Worm (Caenorhabditis elegans): ENCODE measurements around the gene F36H1.11.
A peak's percentile ranks its signal among the peaks of the same experiment; 100 is the strongest.

F36H1.11 gene

ce11 chrIV:11036222-11036621, 12.7 kb upstream of the F36H1.11 start, which contains the start of gene fkb-1 (continued):
- TF ChIP-seq nhr-76 (tag; optimal IDR thresholded peaks at IDR 0.05), result no peak
- TF ChIP-seq dmd-8 (GFP tag; IDR thresholded peaks at IDR 0.05), result no peak
- TF ChIP-seq nhr-25 (tag; optimal IDR thresholded peaks at IDR 0.05; ENCODE audit: borderline replicate concordance, insufficient read depth), result no peak
- TF ChIP-seq hlh-11 (tag; optimal IDR thresholded peaks at IDR 0.05), result peak; percentile 65
- TF ChIP-seq rbr-2 (tag; optimal IDR thresholded peaks at IDR 0.05), result peak; percentile 66
- no peak for TF ChIP-seq nhr-77 (tag; optimal IDR thresholded peaks at IDR 0.05)
- no peak for TF ChIP-seq T26A8.4 (GFP tag; IDR thresholded peaks at IDR 0.05)
- no peak for TF ChIP-seq saeg-2 (GFP tag; IDR thresholded peaks at IDR 0.05)
- TF ChIP-seq hif-1 (tag; optimal IDR thresholded peaks at IDR 0.05), result no peak
- TF ChIP-seq T20F7.1 (GFP tag; optimal IDR thresholded peaks at IDR 0.05), result no peak
- no peak for TF ChIP-seq snpc-4 (tag; optimal IDR thresholded peaks at IDR 0.05)
- TF ChIP-seq ztf-11 (tag; optimal IDR thresholded peaks at IDR 0.05), result no peak
- TF ChIP-seq nhr-48 (tag; optimal IDR thresholded peaks at IDR 0.05), result no peak
- TF ChIP-seq ceh-32 (tag; optimal IDR thresholded peaks at IDR 0.05; ENCODE audit: poor library complexity), result no peak
- no peak for TF ChIP-seq lin-29 (GFP tag; IDR thresholded peaks at IDR 0.05)
- TF ChIP-seq duxl-1 (tag; optimal IDR thresholded peaks at IDR 0.05; ENCODE audit: poor library complexity), result no peak
- no peak for TF ChIP-seq daf-19 (GFP tag; conservative IDR thresholded peaks at IDR 0.05)
- no peak for TF ChIP-seq daf-8 (GFP tag; IDR thresholded peaks at IDR 0.05)
- TF ChIP-seq zip-11 (GFP tag; IDR thresholded peaks at IDR 0.05), result no peak
- peak; percentile 6 for TF ChIP-seq F37D6.2 (tag; optimal IDR thresholded peaks at IDR 0.05)
- no peak for TF ChIP-seq F26F4.8 (GFP tag; conservative IDR thresholded peaks at IDR 0.05)
- TF ChIP-seq jun-1 (tag; optimal IDR thresholded peaks at IDR 0.05), result no peak
- TF ChIP-seq ceh-62 (tag; optimal IDR thresholded peaks at IDR 0.05), result no peak
- no peak for TF ChIP-seq D1046.2 (GFP tag; IDR thresholded peaks at IDR 0.05)
- TF ChIP-seq tra-1 (GFP tag; IDR thresholded peaks at IDR 0.05), result no peak
- peak; percentile 71 for TF ChIP-seq dpl-1 (GFP tag; optimal IDR thresholded peaks at IDR 0.05)
- TF ChIP-seq lir-3 (tag; optimal IDR thresholded peaks at IDR 0.05), result no peak
- peak; percentile 20 for TF ChIP-seq spr-1 (tag; optimal IDR thresholded peaks at IDR 0.05)
- no peak for TF ChIP-seq aha-1 (tag)
- no peak for TF ChIP-seq lin-13 (GFP tag; optimal IDR thresholded peaks at IDR 0.05)
- no peak for TF ChIP-seq lin-39 (tag; optimal IDR thresholded peaks at IDR 0.05)
- peak; percentile 58 for TF ChIP-seq mes-2 (tag; optimal IDR thresholded peaks at IDR 0.05; ENCODE audit: poor library complexity, severe bottlenecking)
- TF ChIP-seq F10B5.3 (tag; optimal IDR thresholded peaks at IDR 0.05), result no peak
- no peak for TF ChIP-seq ZK337.2 (GFP tag; IDR thresholded peaks at IDR 0.05)
- TF ChIP-seq mdl-1 (tag; optimal IDR thresholded peaks at IDR 0.05), result peak in 1 of 2 experiments; percentile 46
- no peak for TF ChIP-seq egl-27 (tag; optimal IDR thresholded peaks at IDR 0.05)
- no peak for TF ChIP-seq mxl-3 (GFP tag; optimal IDR thresholded peaks at IDR 0.05)
- TF ChIP-seq sdz-12 (GFP tag; optimal IDR thresholded peaks at IDR 0.05), result no peak
- TF ChIP-seq ces-1 (GFP tag; optimal IDR thresholded peaks at IDR 0.05), result no peak
- no peak for TF ChIP-seq mdt-29 (GFP tag; IDR thresholded peaks at IDR 0.05)
- no peak for TF ChIP-seq ztf-7 (tag; optimal IDR thresholded peaks at IDR 0.05)
- TF ChIP-seq ama-1 (optimal IDR thresholded peaks at IDR 0.05), result no peak
- peak; percentile 62 for TF ChIP-seq lin-38 (GFP tag; IDR thresholded peaks at IDR 0.05)
- peak; percentile 75 for TF ChIP-seq mep-1 (tag; optimal IDR thresholded peaks at IDR 0.05)
- no peak for TF ChIP-seq cey-2 (tag; optimal IDR thresholded peaks at IDR 0.05; ENCODE audit: borderline replicate concordance, insufficient read depth)
- TF ChIP-seq nhr-6 (tag; optimal IDR thresholded peaks at IDR 0.05), result peak; percentile 38
- TF ChIP-seq fkh-10 (GFP tag; optimal IDR thresholded peaks at IDR 0.05), result no peak
- peak; percentile 56; the same call in 1 of the 2 replicates for TF ChIP-seq dmd-6 (GFP tag; IDR thresholded peaks at IDR 0.05)
- no peak for TF ChIP-seq F44E2.7 (GFP tag; IDR thresholded peaks at IDR 0.05)
- TF ChIP-seq skn-1 (tag; optimal IDR thresholded peaks at IDR 0.05), result no peak
- TF ChIP-seq madf-9 (GFP tag; conservative IDR thresholded peaks at IDR 0.05), result no peak
- no peak for TF ChIP-seq php-3 (GFP tag; IDR thresholded peaks at IDR 0.05)

Measured in whole organism, L4 larva.